Worm (Caenorhabditis elegans): Measurements from ENCODE around the gene C29F7.1.

ce11 chrX:13388829-13389228, 20.9 kb upstream of the C29F7.1 start:
- no peak for TF ChIP-seq nhr-23 (tag; optimal IDR thresholded peaks at IDR 0.05)
- peak; percentile 92 for TF ChIP-seq nhr-25 (tag; optimal IDR thresholded peaks at IDR 0.05)
- no peak for TF ChIP-seq unc-62 (GFP tag; optimal IDR thresholded peaks at IDR 0.05)
- TF ChIP-seq R02D3.7 (tag; optimal IDR thresholded peaks at IDR 0.05): no peak
- no peak for TF ChIP-seq nhr-77 (tag; optimal IDR thresholded peaks at IDR 0.05)
- no peak for TF ChIP-seq nhr-43 (tag; optimal IDR thresholded peaks at IDR 0.05; ENCODE audit: poor library complexity, severe bottlenecking)
- no peak for TF ChIP-seq skn-1 (tag; optimal IDR thresholded peaks at IDR 0.05)
- TF ChIP-seq ceh-82 (tag; optimal IDR thresholded peaks at IDR 0.05): no peak
- TF ChIP-seq aly-2 (tag; optimal IDR thresholded peaks at IDR 0.05): no peak
- no peak for TF ChIP-seq ztf-4 (tag; optimal IDR thresholded peaks at IDR 0.05)
- no peak for TF ChIP-seq ceh-28 (tag; optimal IDR thresholded peaks at IDR 0.05)
- no peak for TF ChIP-seq nhr-11 (tag; optimal IDR thresholded peaks at IDR 0.05)

Data from whole organism, L3 larva.